Worm (Caenorhabditis elegans) whole organism, dauer: ENCODE data around the gene Y73B6BL.37.

Experiments
- unc-62 ChIP-seq: sonication (generic microtip); optimal IDR thresholded peaks from 2 replicates; lab custom pipeline; 2017; ENCODE audit warnings: missing biosample characterization, missing genetic modification reagents, missing genetic modification characterization

The Y73B6BL.37 gene

ce11 chrIV:6487047-6487446 lies at the start of gene Y73B6BL.37:
Gene Y73B6BL.37 (plus strand): TSS chrIV:6487347.
- no peak for TF ChIP-seq unc-62

ce11 chrIV:6438051-6438450 lies 49.1 kb upstream of the Y73B6BL.37 start, which contains the start of gene dlc-5:
Gene dlc-5 (plus strand): TSS chrIV:6438204.
- no peak for TF ChIP-seq unc-62

ce11 chrIV:6441601-6442000 lies 45.5 kb upstream of the Y73B6BL.37 start, which contains the start of gene Y73B6BL.31:
Gene Y73B6BL.31 (plus strand): TSS chrIV:6441901.
- no peak for TF ChIP-seq unc-62

- no peak for TF ChIP-seq unc-62
Measured at ce11 chrIV:6442016-6442618, 45.0 kb upstream of the Y73B6BL.37 start.

ce11 chrIV:6443018-6443417 lies 44.1 kb upstream of the Y73B6BL.37 start:
- TF ChIP-seq unc-62: no peak

- TF ChIP-seq unc-62: no peak
Measured at ce11 chrIV:6457472-6457871, 29.7 kb upstream of the Y73B6BL.37 start, which contains the start of gene lgc-10. Gene lgc-10 (minus strand): TSS chrIV:6457572.

ce11 chrIV:6460596-6460995 lies 26.6 kb upstream of the Y73B6BL.37 start:
- TF ChIP-seq unc-62: no peak

ce11 chrIV:6464005-6464404 lies 23.1 kb upstream of the Y73B6BL.37 start, which contains the start of gene acr-25:
Gene acr-25 (plus strand): TSS chrIV:6464305.
- no peak for TF ChIP-seq unc-62

ce11 chrIV:6471216-6471615 lies 15.9 kb upstream of the Y73B6BL.37 start, which contains the start of gene tmed-13:
Gene tmed-13 (minus strand): TSS chrIV:6471384.
- no peak for TF ChIP-seq unc-62

- TF ChIP-seq unc-62: no peak
Measured at ce11 chrIV:6473140-6473539, 14.0 kb upstream of the Y73B6BL.37 start, which contains the start of gene Y73B6BL.27. Gene Y73B6BL.27 (minus strand): TSS chrIV:6473240.

- TF ChIP-seq unc-62: no peak
Measured at ce11 chrIV:6474751-6475150, 12.4 kb upstream of the Y73B6BL.37 start.

ce11 chrIV:6480221-6480620 lies 6.9 kb upstream of the Y73B6BL.37 start, which contains the start of gene tyr-6:
Gene tyr-6 (plus strand): TSS chrIV:6480521.
- TF ChIP-seq unc-62: no peak

ce11 chrIV:6480978-6481377 lies 6.2 kb upstream of the Y73B6BL.37 start:
- no peak for TF ChIP-seq unc-62

- TF ChIP-seq unc-62: no peak
Measured at ce11 chrIV:6491915-6492314, 4.8 kb downstream of the Y73B6BL.37 start.

- TF ChIP-seq unc-62: no peak
Measured at ce11 chrIV:6493299-6493698, 6.2 kb downstream of the Y73B6BL.37 start, which contains the start of gene Y73B6BL.44. Gene Y73B6BL.44 (plus strand): TSS chrIV:6493599.

ce11 chrIV:6496103-6496502 lies 9.0 kb downstream of the Y73B6BL.37 start:
- TF ChIP-seq unc-62: no peak

- no peak for TF ChIP-seq unc-62
Measured at ce11 chrIV:6500433-6500832, 13.3 kb downstream of the Y73B6BL.37 start.

ce11 chrIV:6500843-6501242 lies 13.7 kb downstream of the Y73B6BL.37 start:
- TF ChIP-seq unc-62: no peak
